Fruit fly (Drosophila melanogaster) whole organism, embryonic: ENCODE results near the gene Ugt35D1.
A peak's percentile ranks its signal among the peaks of the same experiment; 100 is the strongest.

Experiments
- Adf1 ChIP-seq: fragments of 200-800 bp; sonication (Bioruptor generic); IDR thresholded peaks from 2 replicates; pipeline ENCODE4 v1.3.6; 2022; ENCODE audit warnings: missing biosample characterization, missing genetic modification characterization
- Atf-2 ChIP-seq: fragments of 200-800 bp; sonication (Bioruptor generic); optimal IDR thresholded peaks from 2 replicates; lab custom pipeline; 2016; ENCODE audit warnings: missing biosample characterization, missing genetic modification characterization
- Bteb2 ChIP-seq: fragments of 200-800 bp; sonication (Bioruptor generic); optimal IDR thresholded peaks from 2 replicates; lab custom pipeline; 2016; ENCODE audit warnings: missing biosample characterization, missing genetic modification characterization
- CG10543 ChIP-seq: fragments of 200-800 bp; sonication (Bioruptor generic); optimal IDR thresholded peaks from 3 replicates; lab custom pipeline; 2017; ENCODE audit warnings: missing biosample characterization, mild to moderate bottlenecking, missing genetic modification characterization, moderate library complexity
- CG10979 ChIP-seq: fragments of 200-800 bp; sonication (Bioruptor generic); optimal IDR thresholded peaks from 2 replicates; lab custom pipeline; 2018; ENCODE audit warnings: missing biosample characterization, mild to moderate bottlenecking, missing genetic modification characterization, moderate library complexity
- CG11696 ChIP-seq: fragments of 200-800 bp; sonication (Bioruptor generic); IDR thresholded peaks from 2 replicates; pipeline ENCODE4 v1.3.6; 2022; ENCODE audit warnings: missing biosample characterization, missing genetic modification characterization
- CG12236 ChIP-seq: fragments of 200-800 bp; sonication (Bioruptor generic); optimal IDR thresholded peaks from 2 replicates; lab custom pipeline; 2016; ENCODE audit warnings: missing biosample characterization, missing genetic modification characterization
- CG12659 ChIP-seq: fragments of 200-800 bp; sonication (Bioruptor generic); optimal IDR thresholded peaks from 3 replicates; lab custom pipeline; 2017; ENCODE audit warnings: mild to moderate bottlenecking, missing biosample characterization, missing genetic modification reagents, missing genetic modification characterization
- CG17361 ChIP-seq: fragments of 200-800 bp; sonication (Bioruptor generic); IDR thresholded peaks from 3 replicates; pipeline ENCODE4 v1.3.6; 2022; ENCODE audit warnings: missing biosample characterization, missing genetic modification characterization
- CG17385 ChIP-seq: fragments of 200-800 bp; sonication (Bioruptor generic); optimal IDR thresholded peaks from 3 replicates; lab custom pipeline; 2018; ENCODE audit warnings: missing biosample characterization, mild to moderate bottlenecking, missing genetic modification characterization
- CG17802 ChIP-seq: fragments of 200-800 bp; sonication (Bioruptor generic); optimal IDR thresholded peaks from 2 replicates; lab custom pipeline; 2018; ENCODE audit warnings: missing biosample characterization, mild to moderate bottlenecking, missing genetic modification characterization, moderate library complexity
- CG1792 ChIP-seq: fragments of 200-800 bp; sonication (Bioruptor generic); optimal IDR thresholded peaks from 2 replicates; lab custom pipeline; 2016; ENCODE audit warnings: missing biosample characterization, missing genetic modification characterization
- CG1832 ChIP-seq: fragments of 200-800 bp; sonication (Bioruptor generic); optimal IDR thresholded peaks from 2 replicates; lab custom pipeline; 2017; ENCODE audit warnings: missing biosample characterization, mild to moderate bottlenecking, missing genetic modification characterization, inconsistent platforms
- CG2202 ChIP-seq: fragments of 200-800 bp; sonication (Bioruptor generic); optimal IDR thresholded peaks from 2 replicates; lab custom pipeline; 2018; ENCODE audit warnings: missing biosample characterization, mild to moderate bottlenecking, missing genetic modification characterization
- CG2678 ChIP-seq: fragments of 200-800 bp; sonication (Bioruptor generic); optimal IDR thresholded peaks from 3 replicates; lab custom pipeline; 2019; ENCODE audit warnings: missing biosample characterization, mild to moderate bottlenecking, missing genetic modification characterization, moderate library complexity
- CG30020 ChIP-seq: fragments of 200-800 bp; optimal IDR thresholded peaks from 2 replicates; lab custom pipeline; 2019; ENCODE audit warnings: missing biosample characterization, mild to moderate bottlenecking, missing genetic modification characterization, moderate library complexity
- CG3726 ChIP-seq: fragments of 200-800 bp; sonication (Bioruptor generic); IDR thresholded peaks from 3 replicates; pipeline ENCODE4, ENCODE4 v1.3.6; 2022; ENCODE audit warnings: missing biosample characterization, missing genetic modification characterization
- CG4360 ChIP-seq: fragments of 200-800 bp; sonication (Bioruptor generic); IDR thresholded peaks from 2 replicates; pipeline ENCODE4 v1.3.6; 2022; ENCODE audit warnings: missing biosample characterization, missing genetic modification characterization
- CG4707 ChIP-seq: fragments of 200-800 bp; sonication (Bioruptor generic); optimal IDR thresholded peaks from 2 replicates; lab custom pipeline; 2018; ENCODE audit warnings: missing biosample characterization, mild to moderate bottlenecking, missing genetic modification characterization, moderate library complexity
- CG8089 ChIP-seq: fragments of 200-800 bp; sonication (Bioruptor generic); optimal IDR thresholded peaks from 3 replicates; lab custom pipeline; 2016; ENCODE audit warnings: missing biosample characterization, missing genetic modification characterization
- CkIIα-i1 ChIP-seq: fragments of 200-800 bp; sonication (Bioruptor generic); IDR thresholded peaks from 2 replicates; pipeline ENCODE4 v1.3.6; 2022; ENCODE audit warnings: missing biosample characterization, missing genetic modification characterization
- CoRest ChIP-seq: fragments of 200-800 bp; sonication (Bioruptor generic); optimal IDR thresholded peaks from 3 replicates; lab custom pipeline; 2018; ENCODE audit warnings: missing biosample characterization, mild to moderate bottlenecking, missing genetic modification characterization, moderate library complexity
- Dfd ChIP-seq, 2 experiments: fragments of >200 bp; optimal IDR thresholded peaks; 2 replicates each; lab custom pipeline; 2017; ENCODE audit warnings: missing biosample characterization in 2 of 2, missing genetic modification characterization in 2 of 2
- Doc3 ChIP-seq: fragments of 200-800 bp; sonication (Bioruptor generic); IDR thresholded peaks from 3 replicates; pipeline ENCODE4 v1.3.6; 2022; ENCODE audit warnings: missing biosample characterization, missing genetic modification characterization; ENCODE audit not compliant: partially characterized antibody
- Kr ChIP-seq: fragments of 200-800 bp; sonication (Bioruptor generic); optimal IDR thresholded peaks from 2 replicates; lab custom pipeline; 2017; ENCODE audit warnings: missing biosample characterization, mild to moderate bottlenecking, missing genetic modification characterization
- MESR4 ChIP-seq: fragments of 200-800 bp; sonication (Bioruptor generic); optimal IDR thresholded peaks from 2 replicates; lab custom pipeline; 2018; ENCODE audit warnings: missing biosample characterization, mild to moderate bottlenecking, missing genetic modification characterization, moderate library complexity
- Nf-YC ChIP-seq: fragments of 200-800 bp; optimal IDR thresholded peaks from 3 replicates; lab custom pipeline; 2019; ENCODE audit warnings: missing biosample characterization, mild to moderate bottlenecking, missing genetic modification characterization, moderate library complexity
- Pdp1 ChIP-seq, 2 experiments: fragments of 200-800 bp; sonication (Bioruptor generic); optimal IDR thresholded peaks; 3 replicates each; lab custom pipeline; 2016; ENCODE audit warnings: missing biosample characterization in 2 of 2, missing genetic modification characterization in 2 of 2, mild to moderate bottlenecking in 1 of 2, moderate library complexity in 1 of 2
- Rfx ChIP-seq: fragments of 200-800 bp; sonication (Bioruptor generic); IDR thresholded peaks from 2 replicates; pipeline ENCODE4 v1.3.6; 2022; ENCODE audit warnings: missing biosample characterization, missing genetic modification characterization
- Sin3A ChIP-seq: fragments of >200 bp; optimal IDR thresholded peaks from 2 replicates; lab custom pipeline; 2018
- Sox100B ChIP-seq: fragments of 200-800 bp; sonication (Bioruptor generic); optimal IDR thresholded peaks from 3 replicates; lab custom pipeline; 2018; ENCODE audit warnings: missing biosample characterization, mild to moderate bottlenecking, missing genetic modification characterization
- Taf1 ChIP-seq: fragments of 200-800 bp; sonication (Bioruptor generic); IDR thresholded peaks from 2 replicates; pipeline ENCODE4 v1.3.6; 2022; ENCODE audit warnings: missing biosample characterization, missing genetic modification characterization
- Xrp1 ChIP-seq: fragments of 200-800 bp; sonication (Bioruptor generic); IDR thresholded peaks from 2 replicates; pipeline ENCODE4 v1.3.6; 2022; ENCODE audit warnings: missing biosample characterization, missing genetic modification characterization
- abd-A ChIP-seq: fragments of 200-800 bp; sonication (Bioruptor generic); optimal IDR thresholded peaks from 3 replicates; lab custom pipeline; 2019; ENCODE audit warnings: missing biosample characterization, mild to moderate bottlenecking, missing genetic modification characterization, moderate library complexity
- ap ChIP-seq: fragments of 200-800 bp; sonication (Bioruptor generic); IDR thresholded peaks from 2 replicates; pipeline ENCODE4 v1.3.6; 2022; ENCODE audit warnings: missing biosample characterization, missing genetic modification characterization
- chinmo ChIP-seq: fragments of 200-800 bp; sonication (Bioruptor generic); IDR thresholded peaks from 4 replicates; pipeline ENCODE4 v1.3.6; 2022; ENCODE audit warnings: missing biosample characterization, missing genetic modification characterization; ENCODE audit not compliant: partially characterized antibody
- da ChIP-seq: fragments of 200-800 bp; sonication (Bioruptor generic); optimal IDR thresholded peaks from 2 replicates; lab custom pipeline; 2016; ENCODE audit warnings: missing biosample characterization, missing genetic modification characterization
- dati ChIP-seq: fragments of 200-800 bp; sonication (Bioruptor generic); IDR thresholded peaks from 2 replicates; pipeline ENCODE4 v1.3.6; 2022; ENCODE audit warnings: missing biosample characterization, missing genetic modification characterization
- disco-r ChIP-seq: fragments of 200-800 bp; sonication (Bioruptor generic); optimal IDR thresholded peaks from 2 replicates; lab custom pipeline; 2016; ENCODE audit warnings: missing biosample characterization, missing genetic modification characterization
- oc ChIP-seq: fragments of 200-800 bp; sonication (Bioruptor generic); optimal IDR thresholded peaks from 2 replicates; lab custom pipeline; 2018; ENCODE audit warnings: missing biosample characterization, mild to moderate bottlenecking, missing genetic modification characterization, moderate library complexity
- org-1 ChIP-seq: fragments of 200-800 bp; sonication (Bioruptor generic); optimal IDR thresholded peaks from 2 replicates; lab custom pipeline; 2017; ENCODE audit warnings: missing biosample characterization, missing genetic modification characterization
- pita ChIP-seq: fragments of 200-800 bp; sonication (Bioruptor generic); optimal IDR thresholded peaks from 2 replicates; lab custom pipeline; 2017; ENCODE audit warnings: missing biosample characterization, mild to moderate bottlenecking, missing genetic modification characterization
- repo ChIP-seq: fragments of 200-800 bp; sonication (Bioruptor generic); optimal IDR thresholded peaks from 2 replicates; lab custom pipeline; 2016; ENCODE audit warnings: missing biosample characterization, missing genetic modification characterization
- schlank ChIP-seq: fragments of 200-800 bp; sonication (Bioruptor generic); optimal IDR thresholded peaks from 2 replicates; lab custom pipeline; 2018; ENCODE audit warnings: missing biosample characterization, mild to moderate bottlenecking, missing genetic modification characterization
- sd ChIP-seq: fragments of 200-800 bp; sonication (Bioruptor generic); optimal IDR thresholded peaks from 3 replicates; lab custom pipeline; 2018; ENCODE audit warnings: missing biosample characterization, mild to moderate bottlenecking, missing genetic modification characterization, moderate library complexity
- twi ChIP-seq: fragments of 200-800 bp; optimal IDR thresholded peaks from 2 replicates; lab custom pipeline; 2019; ENCODE audit warnings: missing biosample characterization, mild to moderate bottlenecking, missing genetic modification characterization, moderate library complexity
- zen ChIP-seq: fragments of 200-800 bp; sonication (Bioruptor generic); optimal IDR thresholded peaks from 3 replicates; lab custom pipeline; 2018; ENCODE audit warnings: missing biosample characterization, mild to moderate bottlenecking, missing genetic modification characterization, moderate library complexity

The Ugt35D1 gene

DNA sequence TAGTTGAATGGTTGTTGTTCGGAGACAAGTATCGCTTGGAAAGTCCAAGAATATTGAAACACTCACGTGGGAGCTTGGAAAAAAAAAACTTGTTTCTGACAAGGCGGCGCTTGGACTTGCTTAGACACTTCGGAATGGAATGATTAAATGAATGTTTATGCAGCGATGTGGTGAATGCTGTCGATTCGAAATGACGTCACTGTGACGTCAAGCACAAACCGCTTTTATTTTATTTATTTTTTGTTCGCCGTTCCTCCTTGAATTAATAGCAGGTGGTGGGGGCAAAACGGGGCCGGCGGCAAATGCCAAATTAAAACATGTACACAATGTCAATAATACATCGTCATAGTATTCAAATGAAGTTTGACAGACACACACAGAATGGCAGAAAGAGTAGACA is 24.4 kb upstream of the Ugt35D1 start:
- TF ChIP-seq repo (GFP tag; lab: Kevin White, UChicago), result no peak
- no peak for TF ChIP-seq Dfd (GFP tag; optimal IDR thresholded peaks at IDR 0.05; lab: Kevin White, UChicago)
- TF ChIP-seq ap (GFP tag; lab: Robert Waterston, UW), result no peak
- no peak for TF ChIP-seq CG3726 (GFP tag; lab: Robert Waterston, UW)
- TF ChIP-seq Sin3A (lab: Kevin White, UChicago), result no peak
- 0 out of 4 replicates have a peak, but pooled peaks have one; percentile 71 for TF ChIP-seq chinmo (GFP tag; lab: Robert Waterston, UW)
- no peak for TF ChIP-seq schlank (tag; lab: Kevin White, UChicago)
- TF ChIP-seq Xrp1, result no peak
- TF ChIP-seq sd (tag; lab: Kevin White, UChicago), result peak; percentile 87
- TF ChIP-seq CG4707 (GFP tag; lab: Kevin White, UChicago), result no peak
- no peak for TF ChIP-seq CG17361 (GFP tag; lab: Robert Waterston, UW)
- no peak for TF ChIP-seq CG4360 (GFP tag; lab: Robert Waterston, UW)
- TF ChIP-seq CG10543 (GFP tag; lab: Kevin White, UChicago), result peak; percentile 1
- TF ChIP-seq da (GFP tag; lab: Kevin White, UChicago), result no peak
- peak; percentile 13 for TF ChIP-seq abd-A
- 0 out of 2 replicates have a peak, but pooled peaks have one; percentile 7 for TF ChIP-seq dati (GFP tag; lab: Robert Waterston, UW)
- TF ChIP-seq CG11696, result no peak
- no peak for TF ChIP-seq Taf1 (GFP tag; lab: Robert Waterston, UW)
- TF ChIP-seq CG17385 (GFP tag; lab: Kevin White, UChicago), result no peak
- TF ChIP-seq org-1 (GFP tag; lab: Kevin White, UChicago), result no peak
- TF ChIP-seq, all 482 proteins: peak for 5

DNA sequence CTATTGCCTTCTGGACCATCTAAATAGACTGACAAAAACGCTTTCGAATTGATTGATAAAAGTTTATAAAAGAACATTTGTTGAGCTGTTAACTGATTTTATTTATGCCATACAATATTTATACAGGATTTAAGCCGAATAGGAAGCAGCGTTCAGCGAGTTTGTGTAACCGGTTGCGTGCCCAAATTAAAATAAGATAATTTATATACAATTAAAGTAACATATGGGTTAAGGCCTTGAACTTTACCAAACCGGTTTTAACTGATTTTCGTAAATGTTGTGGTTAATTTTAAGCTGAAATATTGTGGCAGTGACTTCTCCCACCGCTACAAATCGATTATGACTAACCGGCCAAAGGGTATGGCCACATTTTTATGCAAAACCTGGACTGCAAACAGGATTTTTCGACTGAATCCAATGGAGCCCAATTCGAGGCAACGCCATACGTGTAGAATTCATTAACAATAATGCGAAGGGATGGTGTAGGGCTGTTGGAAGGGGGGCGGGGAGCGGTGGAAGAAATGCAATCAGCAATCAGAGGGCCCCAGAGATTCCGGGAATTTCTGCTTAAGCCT is 14.6 kb upstream of the Ugt35D1 start:
- TF ChIP-seq CkIIα-i1 (GFP tag; lab: Robert Waterston, UW) (no peak), chinmo (GFP tag; lab: Robert Waterston, UW) (0 out of 4 replicates have a peak, but pooled peaks have one; percentile 40)

DNA sequence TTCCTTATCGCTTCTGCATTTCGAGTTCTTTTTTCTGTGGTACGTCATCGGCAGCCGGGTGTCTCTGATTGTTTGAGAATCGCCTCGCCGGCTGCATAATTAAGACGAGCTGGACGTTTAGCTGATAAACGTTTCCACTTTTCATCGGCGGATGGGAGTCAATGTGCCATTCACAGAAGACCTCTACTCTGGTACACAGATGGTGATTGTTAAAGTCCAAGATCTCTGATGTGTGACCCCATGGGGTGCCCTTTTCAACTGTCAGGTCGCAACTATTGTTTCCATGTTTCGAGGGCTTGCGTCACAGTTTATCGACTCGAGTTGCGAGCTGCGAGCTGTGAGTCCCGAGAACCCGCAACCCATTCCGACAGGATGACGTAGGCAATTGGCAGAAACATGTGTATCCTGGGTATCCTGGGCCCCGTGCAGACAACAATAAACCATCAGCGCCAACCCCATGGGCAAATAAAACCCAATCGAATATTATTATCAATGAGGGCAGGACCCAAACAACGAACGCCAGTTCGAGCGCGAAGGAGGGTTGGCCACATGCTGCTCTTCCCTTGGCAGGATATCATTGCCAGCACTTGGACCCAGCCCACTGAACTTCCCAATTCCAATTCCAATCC is 12.0 kb upstream of the Ugt35D1 start:
- TF ChIP-seq CG17802 (tag; lab: Kevin White, UChicago) (peak; percentile 66), disco-r (no peak), Bteb2 (GFP tag; lab: Kevin White, UChicago) (no peak), CG12236 (GFP tag; lab: Kevin White, UChicago) (no peak), CG8089 (GFP tag; lab: Kevin White, UChicago) (no peak), pita (GFP tag; lab: Kevin White, UChicago) (no peak), twi (tag; lab: Kevin White, UChicago) (peak; percentile 60), Kr (GFP tag; lab: Kevin White, UChicago) (no peak), CG2678 (tag; lab: Kevin White, UChicago) (no peak), CG30020 (tag; lab: Kevin White, UChicago) (no peak), CoRest (tag; lab: Kevin White, UChicago) (no peak), Pdp1 (GFP tag; optimal IDR thresholded peaks at IDR 0.05; lab: Kevin White, UChicago) (peak in 1 of 2 experiments; percentile 1), CG1792 (GFP tag; lab: Kevin White, UChicago) (no peak), CG10979 (tag; lab: Kevin White, UChicago) (no peak), Nf-YC (tag; lab: Kevin White, UChicago) (no peak), zen (tag; lab: Kevin White, UChicago) (no peak), Doc3 (no peak), Adf1 (0 out of 2 replicates have a peak, but pooled peaks have one; percentile 24), CG2202 (tag; lab: Kevin White, UChicago) (no peak), Rfx (GFP tag; lab: Robert Waterston, UW) (no peak), Sox100B (no peak), CG12659 (GFP tag; lab: Kevin White, UChicago) (no peak), oc (tag; lab: Kevin White, UChicago) (no peak), MESR4 (no peak), CG1832 (no peak), Atf-2 (GFP tag; lab: Kevin White, UChicago) (no peak)
